Worm (Caenorhabditis elegans): ENCODE data around the gene pitr-5.

DNA sequence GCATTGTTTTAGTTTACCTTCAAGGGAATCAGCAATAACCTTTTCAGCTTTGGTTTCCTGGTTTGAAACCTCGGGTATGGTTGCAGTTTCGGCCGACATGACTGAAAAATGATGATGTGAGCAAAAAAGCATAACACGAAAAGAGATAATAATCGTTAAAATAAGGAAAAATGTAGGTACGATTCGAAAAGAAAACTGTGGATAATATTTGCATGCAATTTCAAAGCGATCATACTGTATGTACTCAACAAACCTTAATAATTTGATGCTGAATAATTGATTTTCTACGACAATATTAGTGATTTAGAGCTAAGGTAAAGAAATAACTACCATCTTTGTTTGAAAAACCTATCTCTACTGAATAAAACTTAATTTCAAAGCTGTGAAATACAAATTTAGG, 11.4 kb downstream of the pitr-5 start, which contains the start of gene attf-2:
- no peak for TF ChIP-seq pqm-1 (tag; optimal IDR thresholded peaks at IDR 0.05)
- no peak for TF ChIP-seq ztf-4 (tag; optimal IDR thresholded peaks at IDR 0.05)
- no peak for TF ChIP-seq elt-3 (tag; optimal IDR thresholded peaks at IDR 0.05)
